Worm (Caenorhabditis elegans) whole organism, L4/young adult: ENCODE measurements around the gene Y43F8B.28.

Experiments used
- W03F9.2 ChIP-seq: fragments of 150-350 bp; optimal IDR thresholded peaks from 2 replicates; lab custom pipeline; 2014; ENCODE audit warnings: missing biosample characterization, missing genetic modification characterization
- dao-5 ChIP-seq: sonication (generic microtip); optimal IDR thresholded peaks from 2 replicates; lab custom pipeline; 2016; ENCODE audit warnings: missing genotype, missing genetic modification characterization, moderate library complexity, missing compliant biosample characterization
- him-1 ChIP-seq: sonication (generic microtip); optimal IDR thresholded peaks from 2 replicates; lab custom pipeline; 2016; ENCODE audit warnings: missing genotype, missing genetic modification reagents, missing genetic modification characterization, missing compliant biosample characterization

DNA sequence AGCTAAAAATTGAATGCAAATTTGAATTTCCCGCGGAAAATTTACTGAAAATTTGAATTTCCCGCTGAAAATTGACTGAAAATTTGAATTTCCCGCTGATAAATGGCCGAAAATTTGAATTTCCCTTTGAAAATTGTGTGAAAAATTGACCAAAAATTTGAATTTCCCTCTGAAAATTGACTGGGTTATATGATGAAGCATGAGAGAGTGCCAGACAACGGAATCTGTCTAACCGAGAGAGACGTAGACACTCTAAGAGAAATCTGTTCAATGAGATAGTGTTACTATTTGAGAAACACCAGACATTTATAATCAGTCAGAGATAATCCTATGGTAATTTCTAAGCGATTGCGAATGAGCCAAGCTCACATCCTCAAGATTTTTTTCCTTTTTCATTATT, 7.8 kb upstream of the Y43F8B.28 start:
- TF ChIP-seq W03F9.2 (tag; lab: Kevin White, UChicago) (no peak), dao-5 (tag; lab: Kevin White, UChicago) (no peak), him-1 (tag; lab: Kevin White, UChicago) (no peak)
